Worm (Caenorhabditis elegans) whole organism, young adult: ENCODE results near the gene Y24D9B.1.
"Not testable (repeated sequence)": the region's sequence is repeated elsewhere in the genome, so short reads cannot be mapped to it uniquely, and the experiment has no call there.

Experiments
- B0019.2 ChIP-seq: fragments of 200-800 bp; sonication (Bioruptor generic); conservative IDR thresholded peaks from 2 replicates; pipeline ENCODE4 v1.3.6; 2022; ENCODE audit warnings: missing genetic modification reagents, missing genetic modification characterization, missing compliant biosample characterization
- B0035.1 ChIP-seq: sonication (generic microtip); optimal IDR thresholded peaks from 2 replicates; lab custom pipeline; 2016; ENCODE audit warnings: missing genetic modification characterization, mild to moderate bottlenecking, missing compliant biosample characterization, missing genotype, missing genetic modification reagents
- B0261.1 ChIP-seq: sonication (generic microtip); optimal IDR thresholded peaks from 2 replicates; lab custom pipeline; 2016; ENCODE audit warnings: mild to moderate bottlenecking, missing genetic modification characterization, moderate library complexity, missing compliant biosample characterization
- F33H1.4 ChIP-seq: fragments of 200-800 bp; sonication (Bioruptor generic); IDR thresholded peaks from 2 replicates; pipeline ENCODE4 v1.3.6; 2022; ENCODE audit warnings: missing genetic modification reagents, missing genetic modification characterization, missing compliant biosample characterization
- F39B2.1 ChIP-seq: fragments of 200-800 bp; sonication (Bioruptor generic); IDR thresholded peaks from 2 replicates; pipeline ENCODE4 v1.3.6; 2022; ENCODE audit warnings: missing genetic modification reagents, missing genetic modification characterization, missing compliant biosample characterization
- F49E8.2 ChIP-seq: sonication (generic microtip); optimal IDR thresholded peaks from 3 replicates; lab custom pipeline; 2017; ENCODE audit warnings: missing genetic modification characterization, mild to moderate bottlenecking, missing compliant biosample characterization, antibody characterized with exemption, moderate library complexity; ENCODE audit not compliant: insufficient read depth
- F55B11.4 ChIP-seq: sonication (generic microtip); optimal IDR thresholded peaks from 2 replicates; lab custom pipeline; 2016; ENCODE audit warnings: missing compliant biosample characterization, missing genetic modification characterization, borderline replicate concordance; ENCODE audit not compliant: insufficient read depth
- K11D2.4 ChIP-seq: fragments of 200-800 bp; sonication (Bioruptor generic); IDR thresholded peaks from 2 replicates; pipeline ENCODE4 v1.3.6; 2022; ENCODE audit warnings: missing genetic modification reagents, missing genetic modification characterization, missing compliant biosample characterization
- K12H6.12 ChIP-seq: fragments of 200-800 bp; sonication (Bioruptor generic); optimal IDR thresholded peaks from 2 replicates; lab custom pipeline; 2018; ENCODE audit warnings: mild to moderate bottlenecking, missing genetic modification characterization, missing compliant biosample characterization
- Y53F4B.3 ChIP-seq: fragments of 200-800 bp; sonication (Bioruptor generic); IDR thresholded peaks from 2 replicates; pipeline ENCODE4 v1.3.6; 2022; ENCODE audit warnings: missing genetic modification reagents, missing genetic modification characterization, missing compliant biosample characterization
- Y56A3A.18 ChIP-seq: fragments of 200-800 bp; sonication (Bioruptor generic); IDR thresholded peaks from 2 replicates; pipeline ENCODE4 v1.3.6; 2022; ENCODE audit warnings: missing genetic modification reagents, missing genetic modification characterization, missing compliant biosample characterization
- Y67H2A.10 ChIP-seq: fragments of 200-800 bp; sonication (Bioruptor generic); conservative IDR thresholded peaks from 2 replicates; pipeline ENCODE4 v1.3.6; 2022; ENCODE audit warnings: missing genetic modification reagents, missing genetic modification characterization, missing compliant biosample characterization
- aptf-3 ChIP-seq: fragments of 200-800 bp; sonication (Bioruptor generic); IDR thresholded peaks from 2 replicates; pipeline ENCODE4 v1.3.6; 2022; ENCODE audit warnings: missing genetic modification characterization, missing compliant biosample characterization
- attf-3 ChIP-seq: fragments of 200-800 bp; sonication (Bioruptor generic); conservative IDR thresholded peaks from 2 replicates; pipeline ENCODE4 v1.3.6; 2022; ENCODE audit warnings: missing genetic modification reagents, missing genetic modification characterization, missing compliant biosample characterization
- attf-6 ChIP-seq: fragments of 200-800 bp; sonication (Bioruptor generic); IDR thresholded peaks from 2 replicates; pipeline ENCODE4 v1.3.6; 2022; ENCODE audit warnings: missing genetic modification reagents, missing genetic modification characterization, missing compliant biosample characterization
- ceh-79 ChIP-seq: sonication (generic microtip); optimal IDR thresholded peaks from 2 replicates; lab custom pipeline; 2017; ENCODE audit warnings: mild to moderate bottlenecking, missing genetic modification characterization, missing compliant biosample characterization
- dpl-1 ChIP-seq: fragments of 150-350 bp; optimal IDR thresholded peaks from 2 replicates; lab custom pipeline; 2014; ENCODE audit warnings: missing biosample characterization, missing genetic modification reagents, missing genetic modification characterization
- efl-1 ChIP-seq: fragments of 150-350 bp; optimal IDR thresholded peaks from 2 replicates; lab custom pipeline; 2014; ENCODE audit warnings: missing biosample characterization, missing genetic modification reagents, missing genetic modification characterization
- fkh-3 ChIP-seq: sonication (generic microtip); optimal IDR thresholded peaks from 2 replicates; lab custom pipeline; 2016; ENCODE audit warnings: mild to moderate bottlenecking, missing genetic modification characterization, missing compliant biosample characterization
- hlh-12 ChIP-seq: sonication (generic microtip); optimal IDR thresholded peaks from 2 replicates; lab custom pipeline; 2016; ENCODE audit warnings: missing genetic modification characterization, missing compliant biosample characterization
- hmg-20 ChIP-seq: fragments of 200-800 bp; sonication (Bioruptor generic); IDR thresholded peaks from 2 replicates; pipeline ENCODE4 v1.3.6; 2022; ENCODE audit warnings: missing genetic modification reagents, missing genetic modification characterization, missing compliant biosample characterization
- hsf-1 ChIP-seq: fragments of 200-800 bp; sonication (Bioruptor generic); IDR thresholded peaks from 2 replicates; pipeline ENCODE4 v1.3.6; 2022; ENCODE audit warnings: missing genetic modification reagents, missing genetic modification characterization, missing compliant biosample characterization
- lin-35 ChIP-seq, 3 experiments: fragments of 150-350 bp in 2 of 3; sonication (generic microtip) in 1 of 3; optimal IDR thresholded peaks; 2 replicates each; lab custom pipeline; 2014 to 2018; ENCODE audit warnings: missing biosample characterization in 3 of 3, missing genetic modification characterization in 3 of 3, missing genetic modification reagents in 3 of 3
- lin-54 ChIP-seq: fragments of 200-800 bp; sonication (Bioruptor generic); optimal IDR thresholded peaks from 2 replicates; lab custom pipeline; 2018; ENCODE audit warnings: mild to moderate bottlenecking, missing genetic modification characterization, missing compliant biosample characterization
- lsl-1 ChIP-seq: fragments of 200-800 bp; sonication (Bioruptor generic); optimal IDR thresholded peaks from 2 replicates; lab custom pipeline; 2018; ENCODE audit warnings: mild to moderate bottlenecking, missing genetic modification characterization, moderate library complexity, missing compliant biosample characterization
- madf-3 ChIP-seq: fragments of 200-800 bp; sonication (Bioruptor generic); IDR thresholded peaks from 2 replicates; pipeline ENCODE4 v1.3.6; 2022; ENCODE audit warnings: missing genetic modification reagents, missing genetic modification characterization, missing compliant biosample characterization
- mcd-1 ChIP-seq: fragments of 200-800 bp; sonication (Bioruptor generic); IDR thresholded peaks from 2 replicates; pipeline ENCODE4 v1.3.6; 2022; ENCODE audit warnings: missing genetic modification reagents, missing genetic modification characterization, missing compliant biosample characterization
- mes-4 ChIP-seq: sonication (generic microtip); optimal IDR thresholded peaks from 2 replicates; lab custom pipeline; 2016; ENCODE audit warnings: missing genotype, missing genetic modification characterization, missing compliant biosample characterization
- mxl-1 ChIP-seq: sonication (generic microtip); optimal IDR thresholded peaks from 2 replicates; lab custom pipeline; 2016; ENCODE audit warnings: missing genetic modification characterization, missing compliant biosample characterization
- nfya-1 ChIP-seq: sonication (generic microtip); optimal IDR thresholded peaks from 2 replicates; lab custom pipeline; 2017; ENCODE audit warnings: antibody characterized with exemption, missing compliant biosample characterization, missing genetic modification characterization, borderline replicate concordance; ENCODE audit not compliant: insufficient read depth
- nfyb-1 ChIP-seq: fragments of 200-800 bp; sonication (Bioruptor generic); IDR thresholded peaks from 2 replicates; pipeline ENCODE4 v1.3.6; 2022; ENCODE audit warnings: missing genetic modification reagents, missing genetic modification characterization, missing compliant biosample characterization
- nhr-27 ChIP-seq: fragments of 200-800 bp; sonication (Bioruptor generic); optimal IDR thresholded peaks from 2 replicates; lab custom pipeline; 2018; ENCODE audit warnings: mild to moderate bottlenecking, missing genetic modification characterization, moderate library complexity, missing compliant biosample characterization
- pha-4 ChIP-seq: fragments of 150-350 bp; sonication (generic microtip); optimal IDR thresholded peaks from 2 replicates; lab custom pipeline; 2014; ENCODE audit warnings: missing biosample characterization, missing genetic modification reagents, missing genetic modification characterization
- repo-1 ChIP-seq: sonication (generic microtip); optimal IDR thresholded peaks from 2 replicates; lab custom pipeline; 2017; ENCODE audit warnings: mild to moderate bottlenecking, missing genetic modification characterization, missing compliant biosample characterization
- rpc-1 ChIP-seq, 2 experiments: fragments of 150-350 bp in 1 of 2; sonication (generic microtip) in 1 of 2; optimal IDR thresholded peaks; 2 replicates each; lab custom pipeline; 2014 to 2018; ENCODE audit warnings: missing biosample characterization in 1 of 2, missing genetic modification characterization in 1 of 2, missing genetic modification reagents in 1 of 2, missing genotype in 1 of 2
- snpc-1.1 ChIP-seq: sonication (generic microtip); optimal IDR thresholded peaks from 2 replicates; lab custom pipeline; 2017; ENCODE audit warnings: missing genetic modification characterization, mild to moderate bottlenecking, missing compliant biosample characterization, antibody characterized with exemption, moderate library complexity, missing genotype, missing genetic modification reagents; ENCODE audit not compliant: insufficient read depth
- tbx-9 ChIP-seq: sonication (generic microtip); optimal IDR thresholded peaks from 2 replicates; lab custom pipeline; 2016; ENCODE audit warnings: borderline replicate concordance, missing genetic modification characterization, inconsistent platforms, missing compliant biosample characterization
- tlf-1 ChIP-seq: fragments of 200-800 bp; sonication (Bioruptor generic); optimal IDR thresholded peaks from 2 replicates; lab custom pipeline; 2018; ENCODE audit warnings: mild to moderate bottlenecking, missing genetic modification characterization, missing compliant biosample characterization
- unc-62 ChIP-seq: fragments of 150-350 bp; optimal IDR thresholded peaks from 2 replicates; lab custom pipeline; 2014; ENCODE audit warnings: missing biosample characterization, missing genetic modification reagents, missing genetic modification characterization
- zfh-2 ChIP-seq: fragments of 200-800 bp; sonication (Bioruptor generic); conservative IDR thresholded peaks from 2 replicates; pipeline ENCODE4 v1.3.6; 2022; ENCODE audit warnings: missing genetic modification reagents, missing genetic modification characterization, missing compliant biosample characterization
- zim-3 ChIP-seq: sonication (generic microtip); optimal IDR thresholded peaks from 2 replicates; lab custom pipeline; 2017; ENCODE audit warnings: mild to moderate bottlenecking, missing genetic modification characterization, moderate library complexity, missing compliant biosample characterization
- ztf-18 ChIP-seq: sonication (generic microtip); optimal IDR thresholded peaks from 2 replicates; lab custom pipeline; 2016; ENCODE audit warnings: missing genotype, mild to moderate bottlenecking, missing genetic modification characterization, missing compliant biosample characterization
- ztf-28 ChIP-seq: fragments of 200-800 bp; sonication (Bioruptor generic); IDR thresholded peaks from 2 replicates; pipeline ENCODE4 v1.3.6; 2022; ENCODE audit warnings: missing genetic modification reagents, missing genetic modification characterization, missing compliant biosample characterization
- ztf-6 ChIP-seq: fragments of 200-800 bp; sonication (Bioruptor generic); IDR thresholded peaks from 2 replicates; pipeline ENCODE4 v1.3.6; 2022; ENCODE audit warnings: missing genetic modification reagents, missing genetic modification characterization, missing compliant biosample characterization

Gene Y24D9B.1

ce11 chrIV:4348146-4348545 lies 31.0 kb downstream of the Y24D9B.1 start, which contains the start of gene W03B1.5:
Gene W03B1.5 (plus strand): TSS chrIV:4348446.
- TF ChIP-seq zfh-2 (GFP tag; lab: Robert Waterston, UW); F55B11.4 (tag; lab: Kevin White, UChicago); mes-4 (tag; lab: Kevin White, UChicago): not testable (repeated sequence)

ce11 chrIV:4356879-4357278 lies 39.7 kb downstream of the Y24D9B.1 start, which contains the start of gene W03B1.9:
Gene W03B1.9 (minus strand): TSS chrIV:4356979.
- TF ChIP-seq B0035.1 (tag; lab: Kevin White, UChicago), result no peak
- TF ChIP-seq madf-3 (GFP tag; lab: Robert Waterston, UW), result no peak
- TF ChIP-seq repo-1, result no peak
- TF ChIP-seq B0261.1 (tag; lab: Kevin White, UChicago), result no peak
- TF ChIP-seq K11D2.4 (GFP tag; lab: Robert Waterston, UW), result no peak
- TF ChIP-seq rpc-1 (optimal IDR thresholded peaks at IDR 0.05; lab: Kevin White, UChicago), result no peak
- no peak for TF ChIP-seq rpc-1 (tag; optimal IDR thresholded peaks at IDR 0.05; lab: Kevin White, UChicago)
- TF ChIP-seq K12H6.12, result no peak
- no peak for TF ChIP-seq F49E8.2 (tag; lab: Kevin White, UChicago)
- no peak for TF ChIP-seq Y67H2A.10 (GFP tag; lab: Robert Waterston, UW)
- TF ChIP-seq attf-6 (GFP tag; lab: Robert Waterston, UW), result no peak
- no peak for TF ChIP-seq nhr-27 (tag; lab: Kevin White, UChicago)
- no peak for TF ChIP-seq hmg-20 (GFP tag; lab: Robert Waterston, UW)
- no peak for TF ChIP-seq fkh-3
- no peak for TF ChIP-seq mxl-1 (tag; lab: Kevin White, UChicago)
- TF ChIP-seq attf-3 (GFP tag; lab: Robert Waterston, UW), result no peak
- TF ChIP-seq tlf-1 (GFP tag; lab: Kevin White, UChicago), result no peak
- no peak for TF ChIP-seq Y56A3A.18 (GFP tag; lab: Robert Waterston, UW)

- TF ChIP-seq unc-62 (GFP tag; lab: Kevin White, UChicago), result no peak
- no peak for TF ChIP-seq F33H1.4 (GFP tag; lab: Robert Waterston, UW)
- TF ChIP-seq lin-54 (GFP tag; lab: Kevin White, UChicago), result peak; percentile 69
- peak; percentile 86 for TF ChIP-seq mcd-1 (GFP tag; lab: Robert Waterston, UW)
- peak; percentile 52 for TF ChIP-seq efl-1 (GFP tag; lab: Kevin White, UChicago)
- peak; percentile 33 for TF ChIP-seq ztf-18
- TF ChIP-seq lin-35 (GFP tag; optimal IDR thresholded peaks at IDR 0.05; lab: Kevin White, UChicago), result peak in 1 of 3 experiments; percentile 66
- TF ChIP-seq madf-3 (GFP tag; lab: Robert Waterston, UW), result no peak
- TF ChIP-seq dpl-1 (GFP tag; lab: Kevin White, UChicago), result peak; percentile 63
- TF ChIP-seq pha-4 (tag; lab: Kevin White, UChicago), result no peak
Observed at ce11 chrIV:4357296-4357695, 40.1 kb downstream of the Y24D9B.1 start, which contains the start of gene sars-2. Gene sars-2 (plus strand): TSS chrIV:4357636.

- no peak for TF ChIP-seq lsl-1 (GFP tag; lab: Kevin White, UChicago)
- TF ChIP-seq nfya-1, result no peak
- no peak for TF ChIP-seq F33H1.4 (GFP tag; lab: Robert Waterston, UW)
- no peak for TF ChIP-seq snpc-1.1 (tag; lab: Kevin White, UChicago)
- TF ChIP-seq hlh-12 (tag; lab: Kevin White, UChicago), result no peak
- TF ChIP-seq hsf-1, result no peak
- no peak for TF ChIP-seq B0019.2 (GFP tag; lab: Robert Waterston, UW)
- TF ChIP-seq nfyb-1 (GFP tag; lab: Robert Waterston, UW), result no peak
- no peak for TF ChIP-seq tbx-9
- TF ChIP-seq F39B2.1 (GFP tag; lab: Robert Waterston, UW), result no peak
- TF ChIP-seq efl-1 (GFP tag; lab: Kevin White, UChicago), result no peak
- TF ChIP-seq mcd-1 (GFP tag; lab: Robert Waterston, UW), result no peak
- no peak for TF ChIP-seq aptf-3 (GFP tag; lab: Robert Waterston, UW)
- no peak for TF ChIP-seq Y53F4B.3 (GFP tag; lab: Robert Waterston, UW)
- TF ChIP-seq ztf-6 (GFP tag; lab: Robert Waterston, UW), result no peak
- TF ChIP-seq ceh-79 (tag; lab: Kevin White, UChicago), result no peak
- no peak for TF ChIP-seq zim-3 (tag; lab: Kevin White, UChicago)
- TF ChIP-seq ztf-28 (GFP tag; lab: Robert Waterston, UW), result no peak
Observed at ce11 chrIV:4359653-4360052, 42.5 kb downstream of the Y24D9B.1 start, which contains the start of gene F55F10.3. Gene F55F10.3 (plus strand): TSS chrIV:4359953.
